Worm (Caenorhabditis elegans) whole organism, early embryonic: ENCODE results near the gene rpoa-49.

Experiments used
- F13C5.2 ChIP-seq: sonication (generic microtip); optimal IDR thresholded peaks from 2 replicates; lab custom pipeline; 2017; ENCODE audit warnings: mild to moderate bottlenecking, missing genetic modification characterization, inconsistent platforms, missing compliant biosample characterization
- ama-1 ChIP-seq: fragments of 150-350 bp; optimal IDR thresholded peaks from 2 replicates; lab custom pipeline; 2014
- ceh-13 ChIP-seq: fragments of 200-800 bp; sonication (Bioruptor generic); optimal IDR thresholded peaks from 2 replicates; lab custom pipeline; 2018; ENCODE audit warnings: mild to moderate bottlenecking, missing genetic modification characterization, missing compliant biosample characterization
- ceh-36 ChIP-seq: sonication (generic microtip); optimal IDR thresholded peaks from 2 replicates; lab custom pipeline; 2016; ENCODE audit warnings: missing genetic modification characterization, inconsistent platforms, missing compliant biosample characterization
- flt-1 ChIP-seq: fragments of 200-800 bp; sonication (Bioruptor generic); IDR thresholded peaks from 2 replicates; pipeline ENCODE4 v1.3.6; 2022; ENCODE audit warnings: missing genetic modification characterization, missing compliant biosample characterization
- sea-1 ChIP-seq: fragments of 200-800 bp; sonication (Bioruptor generic); conservative IDR thresholded peaks from 2 replicates; pipeline ENCODE4 v1.3.6; 2022; ENCODE audit warnings: missing genetic modification characterization, missing compliant biosample characterization
- tra-4 ChIP-seq: sonication (generic microtip); optimal IDR thresholded peaks from 2 replicates; lab custom pipeline; 2017; ENCODE audit warnings: missing genetic modification characterization, missing compliant biosample characterization

DNA sequence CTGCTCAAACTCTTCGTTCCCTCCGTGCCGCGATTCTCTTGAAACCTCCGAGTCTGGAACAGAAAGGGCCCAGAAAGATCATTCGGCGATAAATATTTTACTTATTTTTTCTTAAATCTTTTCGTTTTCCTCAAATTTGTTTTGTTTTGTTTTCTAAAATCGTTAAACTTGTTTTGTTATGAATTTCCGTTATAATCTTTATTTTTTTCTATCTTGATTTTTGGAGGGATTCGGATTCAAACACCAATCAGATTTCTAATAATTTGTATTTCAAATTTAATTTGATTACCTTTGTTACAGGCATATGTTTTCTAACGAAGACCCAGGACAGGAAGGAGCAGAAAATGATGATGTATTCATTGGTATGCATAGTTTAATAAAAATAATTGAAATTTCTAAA lies 2.4 kb downstream of the rpoa-49 start, which contains the start of gene C23H3.5:
- TF ChIP-seq ceh-36 (tag; lab: Kevin White, UChicago) = no peak
- TF ChIP-seq ama-1 = no peak
- TF ChIP-seq sea-1 (GFP tag; lab: Robert Waterston, UW) = no peak
- no peak for TF ChIP-seq F13C5.2 (tag; lab: Kevin White, UChicago)
- no peak for TF ChIP-seq ceh-13
- TF ChIP-seq tra-4 (tag; lab: Kevin White, UChicago) = no peak
- TF ChIP-seq flt-1 (GFP tag; lab: Robert Waterston, UW) = no peak
